Fruit fly (Drosophila melanogaster) whole organism, adult: Measurements from ENCODE around the gene CG45060.

Source experiments
- CG12768 ChIP-seq: fragments of 200-800 bp; sonication (Bioruptor generic); optimal IDR thresholded peaks from 2 replicates; lab custom pipeline; 2017; ENCODE audit warnings: missing biosample characterization, missing genetic modification characterization, mild to moderate bottlenecking, moderate library complexity, missing genetic modification reagents
- Clk ChIP-seq: fragments of 200-800 bp; sonication (Bioruptor generic); optimal IDR thresholded peaks from 2 replicates; lab custom pipeline; 2017; ENCODE audit warnings: missing biosample characterization, missing genetic modification characterization
- Crg-1 ChIP-seq: fragments of 200-800 bp; sonication (Bioruptor generic); optimal IDR thresholded peaks from 2 replicates; lab custom pipeline; 2016; ENCODE audit warnings: missing biosample characterization, missing genetic modification characterization
- cic ChIP-seq: fragments of 200-800 bp; sonication (Bioruptor generic); optimal IDR thresholded peaks from 2 replicates; lab custom pipeline; 2017; ENCODE audit warnings: missing biosample characterization, mild to moderate bottlenecking, missing genetic modification characterization, moderate library complexity
- kay ChIP-seq: fragments of 200-800 bp; sonication (Bioruptor generic); peaks from one replicate; lab custom pipeline; 2016; ENCODE audit warnings: missing biosample characterization, missing genetic modification characterization, borderline replicate concordance
- tj ChIP-seq: fragments of 200-800 bp; sonication (Bioruptor generic); optimal IDR thresholded peaks from 3 replicates; lab custom pipeline; 2017; ENCODE audit warnings: missing biosample characterization, mild to moderate bottlenecking, missing genetic modification characterization, moderate library complexity

- TF ChIP-seq tj (GFP tag; lab: Kevin White, UChicago) (no peak), CG12768 (GFP tag; lab: Kevin White, UChicago) (no peak), Crg-1 (GFP tag; lab: Kevin White, UChicago) (no peak), cic (GFP tag; lab: Kevin White, UChicago) (peak; percentile 9), kay (GFP tag; lab: Kevin White, UChicago) (no peak), Clk (no peak)
Measured at dm6 chrX:9871632-9872031, 3.3 kb upstream of the CG45060 start, which contains the start of gene CG45061.
